Worm (Caenorhabditis elegans) whole organism, L3 larva: ENCODE measurements around the gene gst-18.

Experiments used
- ama-1 ChIP-seq: fragments of 150-350 bp; optimal IDR thresholded peaks from 2 replicates; lab custom pipeline; 2018
- ceh-16 ChIP-seq: sonication (generic microtip); optimal IDR thresholded peaks from 2 replicates; lab custom pipeline; 2017; ENCODE audit warnings: missing biosample characterization, missing genetic modification characterization
- ceh-9 ChIP-seq: sonication (generic microtip); optimal IDR thresholded peaks from 2 replicates; lab custom pipeline; 2018; ENCODE audit warnings: missing biosample characterization, missing genetic modification characterization
- egl-27 ChIP-seq: sonication (generic microtip); optimal IDR thresholded peaks from 4 replicates; lab custom pipeline; 2017; ENCODE audit warnings: missing biosample characterization, missing genetic modification reagents, missing genetic modification characterization
- elt-2 ChIP-seq: sonication (generic microtip); optimal IDR thresholded peaks from 2 replicates; lab custom pipeline; 2016; ENCODE audit warnings: missing genetic modification reagents, mild to moderate bottlenecking, missing genetic modification characterization, missing compliant biosample characterization
- lin-39 ChIP-seq: fragments of 150-350 bp; optimal IDR thresholded peaks from 2 replicates; lab custom pipeline; 2018; ENCODE audit warnings: missing biosample characterization, missing genetic modification reagents, missing genetic modification characterization
- nhr-23 ChIP-seq: fragments of 150-350 bp; optimal IDR thresholded peaks from 2 replicates; lab custom pipeline; 2014; ENCODE audit warnings: missing biosample characterization, missing genetic modification reagents, missing genetic modification characterization
- nhr-77 ChIP-seq: fragments of 150-350 bp; optimal IDR thresholded peaks from 2 replicates; lab custom pipeline; 2014; ENCODE audit warnings: missing biosample characterization, missing genetic modification characterization
- pha-4 ChIP-seq: fragments of 150-350 bp; optimal IDR thresholded peaks from 2 replicates; lab custom pipeline; 2014; ENCODE audit warnings: missing biosample characterization, missing genetic modification reagents, missing genetic modification characterization
- skn-1 ChIP-seq: fragments of 150-350 bp; optimal IDR thresholded peaks from 2 replicates; lab custom pipeline; 2014; ENCODE audit warnings: missing biosample characterization, missing genetic modification characterization
- unc-39 ChIP-seq: sonication (generic microtip); optimal IDR thresholded peaks from 4 replicates; lab custom pipeline; 2017; ENCODE audit warnings: missing biosample characterization, missing genetic modification characterization
- ztf-11 ChIP-seq: fragments of 150-350 bp; optimal IDR thresholded peaks from 2 replicates; lab custom pipeline; 2014; ENCODE audit warnings: missing biosample characterization, missing genetic modification characterization
- ztf-4 ChIP-seq: fragments of 150-350 bp; optimal IDR thresholded peaks from 2 replicates; lab custom pipeline; 2014; ENCODE audit warnings: missing biosample characterization, missing genetic modification characterization

- TF ChIP-seq elt-2 (tag; lab: Kevin White, UChicago) (no peak), lin-39 (tag; lab: Kevin White, UChicago) (no peak), nhr-77 (tag; lab: Kevin White, UChicago) (no peak), unc-39 (tag; lab: Kevin White, UChicago) (no peak), nhr-23 (tag; lab: Kevin White, UChicago) (peak; percentile 60), pha-4 (no peak), ceh-9 (no peak), egl-27 (tag; lab: Kevin White, UChicago) (no peak), ztf-4 (tag; lab: Kevin White, UChicago) (no peak), ceh-16 (tag; lab: Kevin White, UChicago) (no peak), skn-1 (tag; lab: Kevin White, UChicago) (no peak), ztf-11 (no peak), ama-1 (lab: Kevin White, UChicago) (no peak)
Observed at ce11 chrII:13678555-13679119, 48.0 kb upstream of the gst-18 start.
